Fruit fly (Drosophila melanogaster): ENCODE measurements around the gene CG14391.

The CG14391 gene

dm6 chr3R:12666206-12666834 is 28.3 kb downstream of the CG14391 start:
- TF ChIP-seq Ada2b (GFP tag; IDR thresholded peaks at IDR 0.05) (no peak), Blimp-1 (GFP tag; optimal IDR thresholded peaks at IDR 0.05) (peak; percentile 94), Awh (GFP tag; IDR thresholded peaks at IDR 0.05) (peak; percentile 73), PHDP (tag; optimal IDR thresholded peaks at IDR 0.05) (no peak)

- TF ChIP-seq Antp (GFP tag; optimal IDR thresholded peaks at IDR 0.05) (no peak), oc (tag; optimal IDR thresholded peaks at IDR 0.05) (peak; percentile 25), CG11085 (GFP tag; IDR thresholded peaks at IDR 0.05) (0 out of 2 replicates have a peak, but pooled peaks have one; percentile 14), lmd (GFP tag; IDR thresholded peaks at IDR 0.05) (peak; percentile 15; the same call in 1 of the 2 replicates), NFAT (GFP tag; IDR thresholded peaks at IDR 0.05) (no peak), ken (GFP tag; IDR thresholded peaks at IDR 0.05) (0 out of 3 replicates have a peak, but pooled peaks have one; percentile 18), gfzf (GFP tag; optimal IDR thresholded peaks at IDR 0.05) (no peak), Dip3 (GFP tag; optimal IDR thresholded peaks at IDR 0.05) (no peak), CG3726 (GFP tag; IDR thresholded peaks at IDR 0.05) (peak; percentile 18; the same call in 1 of the 3 replicates), Drgx (GFP tag; IDR thresholded peaks at IDR 0.05) (peak; percentile 29; the same call in 1 of the 2 replicates), ci (GFP tag; IDR thresholded peaks at IDR 0.05) (0 out of 3 replicates have a peak, but pooled peaks have one; percentile 19), Blimp-1 (GFP tag; optimal IDR thresholded peaks at IDR 0.05) (peak; percentile 50), vvl (GFP tag; IDR thresholded peaks at IDR 0.05) (0 out of 2 replicates have a peak, but pooled peaks have one; percentile 27)
Observed at dm6 chr3R:12662531-12662930, 32.1 kb downstream of the CG14391 start, which contains the start of gene CG14395. CG14395 (plus strand) TSS chr3R:12662831.

- TF ChIP-seq Adf1 (GFP tag; IDR thresholded peaks at IDR 0.05) = no peak
- no peak for TF ChIP-seq Kr (GFP tag; optimal IDR thresholded peaks at IDR 0.05)
- TF ChIP-seq PHDP (tag; optimal IDR thresholded peaks at IDR 0.05) = peak; percentile 16
- peak; percentile 42 for TF ChIP-seq CG6813 (GFP tag; optimal IDR thresholded peaks at IDR 0.05)
- no peak for TF ChIP-seq gce (GFP tag; IDR thresholded peaks at IDR 0.05)
- peak; percentile 71 for TF ChIP-seq CG9932 (GFP tag; IDR thresholded peaks at IDR 0.05)
- TF ChIP-seq row (GFP tag; IDR thresholded peaks at IDR 0.05) = peak; percentile 54; the same call in 2 of the 3 replicates
- peak; percentile 76 for TF ChIP-seq sens (GFP tag)
- TF ChIP-seq pho (GFP tag; optimal IDR thresholded peaks at IDR 0.05) = peak; percentile 13
- no peak for TF ChIP-seq CG8924 (tag; optimal IDR thresholded peaks at IDR 0.05)
- no peak for TF ChIP-seq mld (GFP tag; IDR thresholded peaks at IDR 0.05; ENCODE audit: partially characterized antibody)
- no peak for TF ChIP-seq Ptx1 (GFP tag; IDR thresholded peaks at IDR 0.05)
- TF ChIP-seq CG8388 (GFP tag; optimal IDR thresholded peaks at IDR 0.05) = peak; percentile 55
- peak; percentile 39 for TF ChIP-seq CG2678 (tag; optimal IDR thresholded peaks at IDR 0.05)
- no peak for TF ChIP-seq CG6791 (GFP tag; IDR thresholded peaks at IDR 0.05; ENCODE audit: partially characterized antibody)
- peak; percentile 30 for TF ChIP-seq Meics (GFP tag; optimal IDR thresholded peaks at IDR 0.05)
- TF ChIP-seq CG7786 (GFP tag; optimal IDR thresholded peaks at IDR 0.05) = peak; percentile 16
- TF ChIP-seq CG7745 (tag; optimal IDR thresholded peaks at IDR 0.05) = no peak
- peak; percentile 53 for TF ChIP-seq Rfx (GFP tag; IDR thresholded peaks at IDR 0.05)
- 0 out of 3 replicates have a peak, but pooled peaks have one; percentile 24 for TF ChIP-seq Dbx (GFP tag; IDR thresholded peaks at IDR 0.05)
- 0 out of 2 replicates have a peak, but pooled peaks have one; percentile 5 for TF ChIP-seq CG32532 (GFP tag; IDR thresholded peaks at IDR 0.05)
- peak; percentile 18 for TF ChIP-seq D19B (GFP tag; optimal IDR thresholded peaks at IDR 0.05)
- TF ChIP-seq CG13123 (GFP tag; optimal IDR thresholded peaks at IDR 0.05) = no peak
- no peak for TF ChIP-seq CG17912 (GFP tag; optimal IDR thresholded peaks at IDR 0.05)
- no peak for TF ChIP-seq CG17359 (tag; optimal IDR thresholded peaks at IDR 0.05)
- TF ChIP-seq Spps (tag; optimal IDR thresholded peaks at IDR 0.05) = no peak
- peak; percentile 24 for TF ChIP-seq CG9817 (tag; optimal IDR thresholded peaks at IDR 0.05)
- TF ChIP-seq CG6765 (GFP tag; optimal IDR thresholded peaks at IDR 0.05) = peak; percentile 25
- TF ChIP-seq NfI (GFP tag; optimal IDR thresholded peaks at IDR 0.05) = no peak
- TF ChIP-seq aop (GFP tag; IDR thresholded peaks at IDR 0.05) = no peak
Observed at dm6 chr3R:12656946-12657566, 37.6 kb downstream of the CG14391 start.
